Fruit fly (Drosophila melanogaster) whole organism, embryonic: ENCODE results near the gene CG14695.

ENCODE experiments used
- CG10979 ChIP-seq: fragments of 200-800 bp; sonication (Bioruptor generic); optimal IDR thresholded peaks from 2 replicates; lab custom pipeline; 2018; ENCODE audit warnings: missing biosample characterization, mild to moderate bottlenecking, missing genetic modification characterization, moderate library complexity
- CG2120 ChIP-seq: fragments of 200-800 bp; sonication (Bioruptor generic); optimal IDR thresholded peaks from 3 replicates; lab custom pipeline; 2016; ENCODE audit warnings: missing biosample characterization, missing genetic modification characterization
- CG6175 ChIP-seq: fragments of 200-800 bp; sonication (Bioruptor generic); IDR thresholded peaks from 3 replicates; pipeline ENCODE4 v1.3.6; 2022; ENCODE audit warnings: missing biosample characterization, missing genetic modification characterization
- Lhr ChIP-seq: fragments of 200-800 bp; sonication (Bioruptor generic); optimal IDR thresholded peaks from 3 replicates; lab custom pipeline; 2017; ENCODE audit warnings: mild to moderate bottlenecking, missing biosample characterization, missing genetic modification reagents, missing genetic modification characterization
- Lpt ChIP-seq: fragments of >200 bp; optimal IDR thresholded peaks from 2 replicates; lab custom pipeline; 2018; ENCODE audit warnings: missing biosample characterization, missing genetic modification characterization
- Meics ChIP-seq: fragments of 200-800 bp; sonication (Bioruptor generic); optimal IDR thresholded peaks from 2 replicates; lab custom pipeline; 2017; ENCODE audit warnings: missing biosample characterization, mild to moderate bottlenecking, missing genetic modification characterization
- ab ChIP-seq: fragments of 200-800 bp; sonication (Bioruptor generic); optimal IDR thresholded peaks from 2 replicates; lab custom pipeline; 2016; ENCODE audit warnings: missing biosample characterization, missing genetic modification characterization
- hkb ChIP-seq, 2 experiments: fragments of 200-800 bp in 1 of 2; fragments of >200 bp in 1 of 2; sonication (Bioruptor generic) in 1 of 2; IDR thresholded peaks in 1 of 2; optimal IDR thresholded peaks in 1 of 2; 2 replicates each; pipeline versions ENCODE4 v1.3.6 to Lab custom; 2017 to 2022; ENCODE audit warnings: missing biosample characterization in 1 of 2, missing genetic modification characterization in 1 of 2
- lmd ChIP-seq: fragments of 200-800 bp; sonication (Bioruptor generic); IDR thresholded peaks from 2 replicates; pipeline ENCODE4 v1.3.6; 2022; ENCODE audit warnings: missing biosample characterization, missing genetic modification characterization
- stc ChIP-seq: fragments of 200-800 bp; sonication (Bioruptor generic); IDR thresholded peaks from 2 replicates; pipeline ENCODE4 v1.3.6; 2022; ENCODE audit warnings: missing biosample characterization, missing genetic modification characterization
- toy ChIP-seq: fragments of 200-800 bp; sonication (Bioruptor generic); IDR thresholded peaks from 2 replicates; pipeline ENCODE4 v1.3.6; 2022; ENCODE audit warnings: missing biosample characterization, missing genetic modification characterization

dm6 chr3R:10859713-10860112 lies 19.4 kb downstream of the CG14695 start, which contains the start of gene CG14694:
- TF ChIP-seq Lhr (GFP tag; lab: Kevin White, UChicago): no peak
- no peak for TF ChIP-seq CG6175 (GFP tag; lab: Robert Waterston, UW)
- no peak for TF ChIP-seq Meics (GFP tag; lab: Kevin White, UChicago)
- TF ChIP-seq ab (GFP tag; lab: Kevin White, UChicago): no peak
- no peak for TF ChIP-seq Lpt (GFP tag; lab: Kevin White, UChicago)
- TF ChIP-seq CG10979 (tag; lab: Kevin White, UChicago): no peak
- TF ChIP-seq lmd (GFP tag; lab: Robert Waterston, UW): no peak
- TF ChIP-seq stc (GFP tag; lab: Robert Waterston, UW): no peak
- no peak for TF ChIP-seq CG2120 (GFP tag; lab: Kevin White, UChicago)
- no peak for TF ChIP-seq hkb (optimal IDR thresholded peaks at IDR 0.05; lab: Kevin White, UChicago)
- no peak for TF ChIP-seq hkb (GFP tag; IDR thresholded peaks at IDR 0.05; lab: Robert Waterston, UW)
- TF ChIP-seq toy (GFP tag; lab: Robert Waterston, UW): no peak
